Worm (Caenorhabditis elegans): Measurements from ENCODE around the gene actl-1.
A peak's percentile ranks its signal among the peaks of the same experiment; 100 is the strongest.

Gene actl-1

ce11 chrX:6462479-6462878 is 37.2 kb downstream of the actl-1 start:
- TF ChIP-seq nhr-76 (tag; optimal IDR thresholded peaks at IDR 0.05) (no peak), hmg-1.1 (GFP tag; IDR thresholded peaks at IDR 0.05) (no peak), daf-16 (GFP tag; optimal IDR thresholded peaks at IDR 0.05) (no peak), daf-16 (tag; optimal IDR thresholded peaks at IDR 0.05) (peak; percentile 15), pqm-1 (tag; optimal IDR thresholded peaks at IDR 0.05) (peak; percentile 65), dmd-6 (GFP tag; IDR thresholded peaks at IDR 0.05) (peak; percentile 55)

DNA sequence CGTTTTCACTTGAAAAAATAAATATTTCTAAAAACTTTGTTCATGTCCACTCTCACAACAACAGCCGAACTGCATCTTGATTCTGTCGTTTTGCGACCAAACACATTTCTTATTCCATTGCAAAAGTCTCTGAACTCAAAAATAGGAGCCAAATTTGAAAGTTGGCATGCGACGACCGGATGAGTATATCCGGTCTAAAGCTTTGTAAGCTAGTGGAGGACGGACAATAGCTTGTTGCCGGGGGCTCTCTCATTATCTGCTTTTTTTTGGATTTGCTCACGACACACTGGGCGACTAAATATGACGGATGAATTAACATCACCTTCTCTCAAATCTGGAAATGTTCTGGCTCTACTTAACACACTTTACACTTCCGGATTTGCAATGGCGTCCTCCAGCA is 37.9 kb downstream of the actl-1 start, which contains the start of gene K04E7.1:
TSS of gene K04E7.1 (plus strand) at position 301 of the 400 bp plus-strand sequence.
- TF ChIP-seq aha-1 (tag) (peak; percentile 54), ZK546.5 (tag; optimal IDR thresholded peaks at IDR 0.05) (no peak)

- TF ChIP-seq dmd-6 (GFP tag; IDR thresholded peaks at IDR 0.05) (peak; percentile 43), nhr-10 (tag; optimal IDR thresholded peaks at IDR 0.05) (no peak), madf-5 (GFP tag; IDR thresholded peaks at IDR 0.05) (no peak), nhr-111 (GFP tag; optimal IDR thresholded peaks at IDR 0.05) (no peak), nhr-28 (tag; optimal IDR thresholded peaks at IDR 0.05) (peak; percentile 30), daf-8 (GFP tag; IDR thresholded peaks at IDR 0.05) (no peak), dve-1 (tag; optimal IDR thresholded peaks at IDR 0.05; ENCODE audit: insufficient read depth) (peak; percentile 21), Y105C5A.15 (GFP tag; IDR thresholded peaks at IDR 0.05) (no peak), hmg-1.1 (GFP tag; IDR thresholded peaks at IDR 0.05) (no peak), vab-7 (GFP tag; IDR thresholded peaks at IDR 0.05) (no peak), lin-15B (tag; optimal IDR thresholded peaks at IDR 0.05) (no peak), zag-1 (tag; optimal IDR thresholded peaks at IDR 0.05) (no peak), T26A8.4 (GFP tag; IDR thresholded peaks at IDR 0.05) (no peak), nhr-77 (tag; optimal IDR thresholded peaks at IDR 0.05) (peak; percentile 24), ztf-11 (tag; optimal IDR thresholded peaks at IDR 0.05) (no peak), lim-7 (GFP tag; IDR thresholded peaks at IDR 0.05) (no peak), ZK337.2 (GFP tag; IDR thresholded peaks at IDR 0.05) (no peak), fkh-10 (GFP tag; optimal IDR thresholded peaks at IDR 0.05) (no peak), lin-39 (tag; optimal IDR thresholded peaks at IDR 0.05) (no peak), pqm-1 (tag; optimal IDR thresholded peaks at IDR 0.05) (peak; percentile 27), ceh-62 (tag; optimal IDR thresholded peaks at IDR 0.05) (no peak), saeg-2 (GFP tag; IDR thresholded peaks at IDR 0.05) (no peak), egl-43 (GFP tag; IDR thresholded peaks at IDR 0.05) (no peak), unc-39 (tag; optimal IDR thresholded peaks at IDR 0.05) (no peak), lir-3 (tag; optimal IDR thresholded peaks at IDR 0.05) (no peak)
Measured at ce11 chrX:6460123-6460522, 39.5 kb downstream of the actl-1 start.

ce11 chrX:6458467-6458866 is 41.2 kb downstream of the actl-1 start:
- TF ChIP-seq pqm-1 (tag; optimal IDR thresholded peaks at IDR 0.05) (peak; percentile 57), nhr-10 (tag; optimal IDR thresholded peaks at IDR 0.05) (no peak)

DNA sequence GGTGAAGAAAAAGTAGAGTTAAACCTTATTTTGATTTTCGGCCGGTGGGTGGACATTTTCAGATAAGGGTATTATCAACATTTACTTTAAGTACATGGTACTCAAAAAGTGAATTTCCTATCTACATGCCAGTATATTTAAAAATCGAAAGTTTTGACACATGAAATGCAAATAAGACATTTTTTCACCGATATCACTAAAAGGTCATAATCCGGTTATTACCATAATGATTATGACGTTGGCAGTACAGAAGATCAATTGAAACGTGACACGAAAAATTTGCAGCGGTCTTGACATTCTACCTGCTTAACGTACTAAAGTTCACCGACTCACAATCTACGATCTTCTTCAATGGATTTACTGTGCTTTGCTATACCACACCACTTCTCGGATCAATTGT is 41.6 kb downstream of the actl-1 start:
- TF ChIP-seq lin-15B (tag; optimal IDR thresholded peaks at IDR 0.05) (no peak), dve-1 (tag; optimal IDR thresholded peaks at IDR 0.05; ENCODE audit: insufficient read depth) (peak; percentile 41), lir-3 (tag; optimal IDR thresholded peaks at IDR 0.05) (no peak), dmd-6 (GFP tag; IDR thresholded peaks at IDR 0.05) (peak; percentile 69), hlh-11 (tag; optimal IDR thresholded peaks at IDR 0.05) (no peak), tra-1 (GFP tag; IDR thresholded peaks at IDR 0.05) (peak; percentile 58; the same call in 1 of the 2 replicates), nhr-48 (tag; optimal IDR thresholded peaks at IDR 0.05) (peak; percentile 30), unc-62 (GFP tag; optimal IDR thresholded peaks at IDR 0.05 in 1 of 2) (peak; percentile 15 to 17), unc-62 (tag; optimal IDR thresholded peaks at IDR 0.05) (no peak), nhr-77 (tag; optimal IDR thresholded peaks at IDR 0.05) (peak; percentile 0), F26F4.8 (GFP tag; conservative IDR thresholded peaks at IDR 0.05) (no peak)

All from whole organism, L4 larva.